Fruit fly (Drosophila melanogaster): ENCODE results near the gene rdx.
A peak's percentile ranks its signal among the peaks of the same experiment; 100 is the strongest.

Gene rdx

DNA sequence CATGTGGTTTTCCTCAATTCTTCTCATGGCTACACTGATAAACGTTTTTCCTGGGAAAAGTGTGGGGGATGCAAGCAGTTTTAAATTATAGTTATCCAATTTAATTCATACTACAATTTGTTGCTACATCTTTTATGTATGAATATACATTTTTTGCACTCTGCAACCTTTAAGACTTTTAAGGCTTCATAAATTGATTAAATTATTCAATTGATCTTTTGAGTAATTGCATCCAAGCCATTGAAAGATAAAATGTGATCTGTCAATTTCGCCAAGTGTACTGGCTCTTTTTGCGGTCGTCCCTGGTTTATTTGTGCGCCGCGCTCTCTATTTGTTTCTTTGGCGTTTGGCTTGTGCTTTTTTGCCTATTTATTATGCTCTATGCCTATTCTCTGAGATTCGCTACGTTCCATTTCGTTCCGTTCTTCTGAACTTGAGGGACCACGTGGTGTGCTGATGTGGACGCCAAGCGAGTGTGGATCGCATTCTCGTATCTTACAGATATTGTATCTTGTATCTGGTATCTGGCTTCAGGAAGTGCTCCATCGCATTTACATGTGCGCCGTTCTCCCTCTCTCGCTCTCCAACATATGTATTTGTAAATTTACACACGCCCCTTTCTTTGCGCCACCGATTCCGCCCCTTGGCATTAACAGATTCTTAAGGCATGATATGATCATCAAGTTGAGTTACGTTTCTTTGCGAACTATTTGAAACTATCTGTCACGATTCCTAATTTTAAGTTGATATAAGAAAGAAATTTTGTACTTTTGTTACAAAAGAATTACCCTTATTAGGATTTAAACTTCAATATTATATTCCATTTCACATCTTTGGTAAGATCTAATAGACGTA lies 20.6 kb upstream of the rdx start (continued):
- TF ChIP-seq Eip74EF (GFP tag; optimal IDR thresholded peaks at IDR 0.05): peak in 1 of 2 experiments; percentile 45
- peak; percentile 91 for TF ChIP-seq CG9817 (tag; optimal IDR thresholded peaks at IDR 0.05)
- peak; percentile 43 to 84 for TF ChIP-seq bsh (GFP tag; optimal IDR thresholded peaks at IDR 0.05)
- no peak for TF ChIP-seq Nf-YA (GFP tag; IDR thresholded peaks at IDR 0.05)
- TF ChIP-seq CG15479 (GFP tag; optimal IDR thresholded peaks at IDR 0.05): no peak
- TF ChIP-seq Gug (GFP tag; IDR thresholded peaks at IDR 0.05): peak; percentile 84
- TF ChIP-seq HHEX (GFP tag; optimal IDR thresholded peaks at IDR 0.05): peak; percentile 85
- TF ChIP-seq CG5180 (GFP tag; optimal IDR thresholded peaks at IDR 0.05): peak; percentile 25
- peak; percentile 86 for TF ChIP-seq CG13775 (GFP tag; optimal IDR thresholded peaks at IDR 0.05)
- peak; percentile 77 for TF ChIP-seq p53 (GFP tag; optimal IDR thresholded peaks at IDR 0.05)
- TF ChIP-seq CG30403 (GFP tag; optimal IDR thresholded peaks at IDR 0.05): peak; percentile 92
- TF ChIP-seq fd96Cb (tag; optimal IDR thresholded peaks at IDR 0.05): peak; percentile 70
- no peak for TF ChIP-seq bbx (GFP tag; IDR thresholded peaks at IDR 0.05; ENCODE audit: partially characterized antibody)
- no peak for TF ChIP-seq Doc3 (GFP tag; IDR thresholded peaks at IDR 0.05; ENCODE audit: partially characterized antibody)
- peak; percentile 55 for TF ChIP-seq Vsx1 (GFP tag; optimal IDR thresholded peaks at IDR 0.05)
- TF ChIP-seq Sry-δ (GFP tag; optimal IDR thresholded peaks at IDR 0.05): peak; percentile 21
- TF ChIP-seq CG18764 (GFP tag; optimal IDR thresholded peaks at IDR 0.05): peak; percentile 50
- peak; percentile 58 for TF ChIP-seq Usf (GFP tag; optimal IDR thresholded peaks at IDR 0.05)
- TF ChIP-seq Stat92E (GFP tag; optimal IDR thresholded peaks at IDR 0.05): peak in 1 of 3 experiments; percentile 3
- peak; percentile 76 for TF ChIP-seq Abd-B (GFP tag; optimal IDR thresholded peaks at IDR 0.05)
- TF ChIP-seq CG6654 (GFP tag; optimal IDR thresholded peaks at IDR 0.05): peak; percentile 58
- no peak for TF ChIP-seq nom (GFP tag; optimal IDR thresholded peaks at IDR 0.05)
- peak; percentile 81 for TF ChIP-seq Max (GFP tag; optimal IDR thresholded peaks at IDR 0.05)
- TF ChIP-seq MESR4 (GFP tag; optimal IDR thresholded peaks at IDR 0.05): no peak
- TF ChIP-seq odd (GFP tag; optimal IDR thresholded peaks at IDR 0.05): peak; percentile 71
- peak; percentile 72 for TF ChIP-seq CrebB (tag; optimal IDR thresholded peaks at IDR 0.05)
- TF ChIP-seq MTF-1 (GFP tag; optimal IDR thresholded peaks at IDR 0.05; ENCODE audit: borderline replicate concordance): peak; percentile 48
- peak; percentile 83 for TF ChIP-seq CHES-1-like (GFP tag; optimal IDR thresholded peaks at IDR 0.05)
- peak; percentile 46 for TF ChIP-seq CG1529 (GFP tag; optimal IDR thresholded peaks at IDR 0.05)
- TF ChIP-seq CG17359 (tag; optimal IDR thresholded peaks at IDR 0.05): peak; percentile 81
- TF ChIP-seq cas (GFP tag; IDR thresholded peaks at IDR 0.05): peak; percentile 75
- peak; percentile 93 for TF ChIP-seq Meics (GFP tag; optimal IDR thresholded peaks at IDR 0.05)
- peak; percentile 71 for TF ChIP-seq pb (GFP tag; optimal IDR thresholded peaks at IDR 0.05)
- TF ChIP-seq CG15601 (tag; optimal IDR thresholded peaks at IDR 0.05): no peak
- TF ChIP-seq Nf-YB (GFP tag; optimal IDR thresholded peaks at IDR 0.05): peak; percentile 63
- TF ChIP-seq CG3995 (GFP tag; optimal IDR thresholded peaks at IDR 0.05): peak; percentile 53
- peak; percentile 48 for TF ChIP-seq CG8388 (GFP tag; optimal IDR thresholded peaks at IDR 0.05)
- TF ChIP-seq Asciz (GFP tag; optimal IDR thresholded peaks at IDR 0.05): peak; percentile 68
- TF ChIP-seq pan (optimal IDR thresholded peaks at IDR 0.05): no peak
- TF ChIP-seq pan (GFP tag; optimal IDR thresholded peaks at IDR 0.05 in 1 of 2, IDR thresholded peaks at IDR 0.05 in 1 of 2): peak in 1 of 2 experiments; percentile 85
- 0 out of 2 replicates have a peak, but pooled peaks have one; percentile 21 for TF ChIP-seq gt (GFP tag; IDR thresholded peaks at IDR 0.05)
- TF ChIP-seq vvl (GFP tag; IDR thresholded peaks at IDR 0.05): peak; percentile 78; the same call in 1 of the 2 replicates
- TF ChIP-seq Hmr (GFP tag; optimal IDR thresholded peaks at IDR 0.05): peak; percentile 94
- peak; percentile 71 for TF ChIP-seq CG33213 (GFP tag; optimal IDR thresholded peaks at IDR 0.05)
- TF ChIP-seq CG4360 (GFP tag; IDR thresholded peaks at IDR 0.05): no peak; the same call in 1 of the 2 replicates
- peak; percentile 98 for TF ChIP-seq Med (GFP tag)

Data from whole organism, embryonic.